Fruit fly (Drosophila melanogaster): Measurements from ENCODE around the gene Sfp24F.

Sfp24F gene

DNA sequence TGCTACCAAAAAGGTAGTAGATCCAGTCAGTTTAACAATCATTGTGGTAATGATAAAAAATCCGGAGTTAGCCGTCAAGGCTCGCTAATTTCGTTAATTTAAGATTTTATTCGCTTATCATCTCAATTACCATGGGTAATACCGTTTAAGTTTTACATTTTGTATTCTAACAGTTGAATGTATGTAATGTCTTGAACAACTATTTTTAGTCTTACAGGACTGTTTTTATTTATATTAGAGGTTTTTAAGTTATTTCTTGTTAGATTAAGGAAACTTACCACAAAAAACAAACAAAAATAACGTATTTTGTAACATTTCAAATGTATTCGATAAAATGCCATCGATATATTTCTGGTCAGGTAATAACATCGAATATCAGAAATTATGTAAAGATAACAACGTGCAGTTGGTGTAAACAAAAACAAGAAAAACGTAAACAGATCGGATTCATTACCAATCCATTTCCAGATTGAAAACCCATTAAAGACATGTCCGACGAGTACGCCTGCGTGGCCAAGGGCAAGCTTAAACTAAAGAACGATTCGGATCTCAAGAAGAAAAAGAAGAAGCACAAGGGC, at the start of gene Sfp24F, which contains the start of gene CG15432:
TSS of gene Sfp24F (minus strand) at position 51 of the 578 bp plus-strand sequence.
TSS of gene CG15432 (plus strand) at position 311 of the 578 bp plus-strand sequence.
- TF ChIP-seq insv (optimal IDR thresholded peaks at IDR 0.05), result no peak
- TF ChIP-seq Sin3A (optimal IDR thresholded peaks at IDR 0.05), result no peak
- TF ChIP-seq psq (optimal IDR thresholded peaks at IDR 0.05), result no peak
- no peak for TF ChIP-seq h (optimal IDR thresholded peaks at IDR 0.05)
- no peak for TF ChIP-seq ttk (optimal IDR thresholded peaks at IDR 0.05)
- TF ChIP-seq Myc (optimal IDR thresholded peaks at IDR 0.05), result no peak

DNA sequence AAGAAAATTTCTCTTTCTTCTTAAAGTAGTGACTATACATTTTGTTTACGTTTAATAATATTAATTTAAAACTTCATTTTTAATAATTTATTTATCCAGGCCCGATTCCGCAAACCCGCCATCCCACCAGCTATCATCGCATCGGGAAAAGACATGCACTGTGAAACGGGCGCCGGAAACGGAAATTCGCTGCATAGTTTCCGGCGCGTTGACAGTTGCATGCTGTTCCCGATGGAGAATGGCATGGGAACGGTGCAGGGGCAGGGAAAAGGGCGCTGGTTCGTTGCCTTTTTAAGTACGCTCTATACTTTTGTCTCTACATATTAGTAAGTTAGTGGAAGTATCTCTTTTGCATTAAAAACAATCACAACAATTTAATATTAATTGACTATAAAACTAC, 36.1 kb upstream of the Sfp24F start:
- TF ChIP-seq Sin3A (optimal IDR thresholded peaks at IDR 0.05), result no peak
- no peak for TF ChIP-seq h (optimal IDR thresholded peaks at IDR 0.05)
- TF ChIP-seq psq (optimal IDR thresholded peaks at IDR 0.05), result no peak
- no peak for TF ChIP-seq Myc (optimal IDR thresholded peaks at IDR 0.05)
- no peak for TF ChIP-seq insv (optimal IDR thresholded peaks at IDR 0.05)
- TF ChIP-seq ttk (optimal IDR thresholded peaks at IDR 0.05), result no peak

DNA sequence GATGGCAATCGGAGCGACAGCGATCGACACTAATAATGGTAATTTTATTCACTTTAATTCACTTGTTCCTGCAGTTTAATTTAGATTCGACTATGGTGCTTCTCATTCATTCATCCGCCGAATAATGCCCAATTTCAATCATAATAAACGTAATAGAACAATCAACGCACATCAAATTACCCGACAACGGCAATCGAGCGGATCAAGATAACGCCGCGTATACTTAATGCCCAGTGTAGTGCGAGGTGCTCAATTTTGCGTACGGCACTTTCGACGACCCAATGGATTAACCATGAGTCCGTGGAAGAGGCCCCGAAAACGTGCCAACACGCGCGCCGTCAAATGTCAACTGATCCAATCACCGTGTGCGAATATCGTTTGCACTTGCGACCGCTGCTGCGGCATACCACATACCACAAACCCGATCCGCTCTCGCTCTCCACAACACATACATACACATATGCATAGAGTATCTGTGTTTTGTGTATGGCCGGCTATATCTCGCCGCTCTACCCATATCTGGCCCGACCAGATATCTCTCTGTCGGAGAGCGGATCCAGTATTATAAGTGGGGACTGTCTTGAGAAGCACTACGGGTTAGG, 34.9 kb upstream of the Sfp24F start, which contains the start of gene ine:
TSS of gene ine (minus strand) at position 351 of the 602 bp plus-strand sequence.
- TF ChIP-seq psq (optimal IDR thresholded peaks at IDR 0.05), result no peak
- TF ChIP-seq Myc (optimal IDR thresholded peaks at IDR 0.05), result no peak
- TF ChIP-seq ttk (optimal IDR thresholded peaks at IDR 0.05), result no peak
- TF ChIP-seq h (optimal IDR thresholded peaks at IDR 0.05), result no peak
- no peak for TF ChIP-seq Sin3A (optimal IDR thresholded peaks at IDR 0.05)
- no peak for TF ChIP-seq insv (optimal IDR thresholded peaks at IDR 0.05)

DNA sequence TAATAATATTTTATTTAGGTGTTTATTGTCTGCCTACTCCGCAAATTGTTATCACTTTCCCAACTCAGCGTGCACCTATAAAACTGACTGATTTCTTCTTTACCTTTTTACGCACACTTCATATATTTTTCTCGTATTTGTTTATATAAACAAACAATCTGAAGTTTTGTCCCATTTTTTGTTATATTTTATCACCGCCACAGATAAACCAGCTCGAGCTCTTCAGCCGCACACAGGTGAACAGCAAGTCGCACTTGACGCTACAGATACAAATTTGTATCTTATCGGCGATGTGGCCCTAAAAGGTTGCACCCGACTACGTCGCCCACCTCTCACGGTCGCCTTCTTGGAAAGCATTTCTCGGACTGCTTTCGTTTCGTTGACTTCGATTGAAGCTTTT, 33.6 kb upstream of the Sfp24F start:
- no peak for TF ChIP-seq Myc (optimal IDR thresholded peaks at IDR 0.05)
- TF ChIP-seq ttk (optimal IDR thresholded peaks at IDR 0.05), result no peak
- TF ChIP-seq h (optimal IDR thresholded peaks at IDR 0.05), result no peak
- TF ChIP-seq insv (optimal IDR thresholded peaks at IDR 0.05), result no peak
- TF ChIP-seq Sin3A (optimal IDR thresholded peaks at IDR 0.05), result no peak
- TF ChIP-seq psq (optimal IDR thresholded peaks at IDR 0.05), result no peak

DNA sequence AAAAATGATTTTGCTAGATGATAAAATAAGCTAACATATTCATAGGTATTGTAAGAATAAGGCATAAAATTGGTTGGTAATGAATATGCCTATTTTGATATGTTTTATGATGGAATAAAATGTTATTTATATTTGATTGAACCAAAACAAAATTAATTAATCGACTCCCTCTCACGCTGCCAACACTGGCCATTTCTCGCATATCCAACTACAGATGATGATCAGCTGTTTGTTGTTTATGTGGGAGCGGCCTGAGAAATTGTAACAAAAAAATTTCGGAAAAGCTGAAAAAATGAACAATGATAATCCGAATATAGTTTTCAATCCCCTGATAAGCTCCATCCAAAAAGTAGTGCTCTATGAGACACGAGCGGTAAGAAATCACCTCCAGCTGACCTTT, 23.1 kb upstream of the Sfp24F start, which contains the start of gene FIG4:
TSS of gene FIG4 (plus strand) at position 229 of the 400 bp plus-strand sequence.
- TF ChIP-seq Myc (optimal IDR thresholded peaks at IDR 0.05) (no peak), h (optimal IDR thresholded peaks at IDR 0.05) (no peak), ttk (optimal IDR thresholded peaks at IDR 0.05) (no peak), insv (optimal IDR thresholded peaks at IDR 0.05) (no peak), Sin3A (optimal IDR thresholded peaks at IDR 0.05) (no peak), psq (optimal IDR thresholded peaks at IDR 0.05) (no peak)

DNA sequence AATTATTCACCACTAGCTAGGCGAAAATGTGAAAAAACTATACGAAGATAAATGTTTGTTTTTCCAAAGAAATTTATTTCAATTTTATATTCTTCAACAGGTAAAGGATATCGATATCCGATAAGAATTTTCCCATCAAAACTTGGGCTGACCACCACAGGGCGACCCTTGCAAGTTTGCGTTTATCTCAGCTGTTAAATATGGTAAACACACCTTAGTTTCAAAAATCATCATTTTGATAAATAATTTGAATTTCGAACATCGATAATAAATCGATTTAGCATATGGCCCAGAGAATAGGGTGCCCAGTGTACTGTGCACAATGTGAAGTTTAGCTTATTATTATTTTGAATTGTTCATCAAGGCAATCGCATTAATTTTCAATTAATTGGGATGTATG, 21.5 kb upstream of the Sfp24F start, which contains the start of the genes CG15443 and Paris:
TSS of gene CG15443 (minus strand) at position 125 of the 400 bp plus-strand sequence.
TSS of gene Paris (plus strand) at position 289 of the 400 bp plus-strand sequence.
- TF ChIP-seq h (optimal IDR thresholded peaks at IDR 0.05) (no peak), Sin3A (optimal IDR thresholded peaks at IDR 0.05) (no peak), ttk (optimal IDR thresholded peaks at IDR 0.05) (no peak), Myc (optimal IDR thresholded peaks at IDR 0.05) (no peak), psq (optimal IDR thresholded peaks at IDR 0.05) (no peak), insv (optimal IDR thresholded peaks at IDR 0.05) (no peak)

DNA sequence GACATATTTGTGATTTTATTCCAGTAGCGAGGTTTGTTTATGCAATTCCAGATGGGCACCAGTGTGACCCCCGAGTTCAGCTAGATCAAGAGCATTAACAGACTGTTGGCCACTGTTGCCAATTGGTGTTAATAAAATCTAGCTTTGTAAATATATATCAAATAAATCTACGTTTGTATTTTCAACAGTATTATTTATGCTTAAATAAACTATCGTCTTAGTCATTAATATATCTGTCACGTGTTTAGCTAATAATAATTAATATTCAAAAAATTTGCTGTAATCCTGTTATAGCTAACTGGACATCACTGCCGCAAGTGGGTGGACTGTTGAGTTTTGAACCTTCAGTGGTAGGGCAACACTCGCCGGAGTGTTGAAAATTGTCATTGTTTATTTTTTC, 17.7 kb upstream of the Sfp24F start, which contains the start of the genes mRpL27 and CG15435:
TSS of gene mRpL27 (minus strand) at position 96 of the 400 bp plus-strand sequence.
TSS of gene CG15435 (plus strand) at position 187 of the 400 bp plus-strand sequence.
- TF ChIP-seq psq (optimal IDR thresholded peaks at IDR 0.05) (no peak), h (optimal IDR thresholded peaks at IDR 0.05) (no peak), insv (optimal IDR thresholded peaks at IDR 0.05) (no peak), ttk (optimal IDR thresholded peaks at IDR 0.05) (no peak), Myc (optimal IDR thresholded peaks at IDR 0.05) (no peak), Sin3A (optimal IDR thresholded peaks at IDR 0.05) (no peak)

DNA sequence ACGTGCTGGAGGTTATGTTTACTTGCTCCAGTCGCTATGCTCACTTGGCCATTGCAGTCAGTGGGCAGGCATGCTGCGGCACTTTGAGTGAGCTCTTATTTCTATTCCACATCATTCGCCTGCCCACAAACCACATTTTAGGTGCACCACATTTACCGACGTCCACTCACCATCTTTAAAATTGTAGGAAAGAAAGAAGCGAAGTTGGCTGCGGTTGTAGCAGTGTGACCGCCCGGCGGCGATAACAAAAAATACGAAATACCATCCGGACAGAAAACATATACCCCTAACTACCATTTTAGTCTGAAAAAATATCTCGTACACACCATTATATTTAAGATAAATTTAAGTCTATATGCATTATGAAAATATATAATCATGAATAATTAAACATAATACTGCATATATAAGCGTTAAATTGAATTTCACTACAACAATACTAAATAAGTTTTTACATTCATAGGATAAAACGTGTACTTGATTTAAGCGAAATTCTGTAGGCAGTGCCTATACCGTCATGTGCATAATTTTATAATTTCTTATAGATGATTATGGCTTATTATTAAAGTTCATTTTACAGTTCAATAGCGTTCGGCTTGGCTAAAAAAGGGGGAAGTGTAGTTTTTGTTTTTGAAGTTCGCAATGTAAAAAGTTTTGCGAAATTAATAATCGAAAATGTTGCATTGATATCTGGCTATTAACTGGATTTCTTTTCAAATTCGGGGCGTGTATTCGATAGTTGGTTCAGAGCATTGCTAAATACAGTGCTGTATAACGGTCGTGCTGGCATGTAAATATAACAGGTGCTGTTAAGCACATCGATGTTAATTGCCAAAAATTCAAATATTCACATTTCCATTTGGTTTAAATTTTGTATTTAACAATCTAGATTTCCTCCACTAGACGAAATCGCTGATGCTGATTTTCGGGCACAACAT, 16.5 kb upstream of the Sfp24F start, which contains the start of gene RpL27A:
TSS of gene RpL27A (minus strand) at position 246 of the 938 bp plus-strand sequence.
- TF ChIP-seq Myc (optimal IDR thresholded peaks at IDR 0.05) (no peak), h (optimal IDR thresholded peaks at IDR 0.05) (no peak), insv (optimal IDR thresholded peaks at IDR 0.05) (no peak), psq (optimal IDR thresholded peaks at IDR 0.05) (no peak), ttk (optimal IDR thresholded peaks at IDR 0.05) (no peak), Sin3A (optimal IDR thresholded peaks at IDR 0.05) (no peak)

DNA sequence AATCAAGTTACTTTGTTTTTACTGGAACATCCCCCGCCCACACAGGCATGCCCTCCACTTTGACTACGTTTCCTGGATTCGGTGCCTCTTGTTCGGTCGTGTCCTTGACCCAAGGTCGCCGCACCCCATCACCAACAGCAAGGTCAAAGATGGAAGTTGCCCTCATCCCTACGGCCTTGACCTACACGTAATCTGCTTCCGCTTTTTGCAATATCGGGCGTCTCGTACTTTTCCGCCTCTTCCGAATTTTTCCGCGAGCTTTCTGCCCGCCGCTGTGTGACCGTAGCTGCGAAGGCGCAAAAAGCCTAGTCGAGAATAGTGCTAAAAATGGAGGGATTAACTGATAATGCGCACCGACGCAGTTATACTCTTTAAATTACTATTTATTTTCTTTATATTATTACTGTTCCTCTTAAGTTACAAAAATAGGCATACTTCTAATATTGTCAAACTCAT, 14.7 kb upstream of the Sfp24F start, which contains the start of gene Gs1l:
TSS of gene Gs1l (minus strand) at position 269 of the 456 bp plus-strand sequence.
- no peak for TF ChIP-seq psq (optimal IDR thresholded peaks at IDR 0.05)

DNA sequence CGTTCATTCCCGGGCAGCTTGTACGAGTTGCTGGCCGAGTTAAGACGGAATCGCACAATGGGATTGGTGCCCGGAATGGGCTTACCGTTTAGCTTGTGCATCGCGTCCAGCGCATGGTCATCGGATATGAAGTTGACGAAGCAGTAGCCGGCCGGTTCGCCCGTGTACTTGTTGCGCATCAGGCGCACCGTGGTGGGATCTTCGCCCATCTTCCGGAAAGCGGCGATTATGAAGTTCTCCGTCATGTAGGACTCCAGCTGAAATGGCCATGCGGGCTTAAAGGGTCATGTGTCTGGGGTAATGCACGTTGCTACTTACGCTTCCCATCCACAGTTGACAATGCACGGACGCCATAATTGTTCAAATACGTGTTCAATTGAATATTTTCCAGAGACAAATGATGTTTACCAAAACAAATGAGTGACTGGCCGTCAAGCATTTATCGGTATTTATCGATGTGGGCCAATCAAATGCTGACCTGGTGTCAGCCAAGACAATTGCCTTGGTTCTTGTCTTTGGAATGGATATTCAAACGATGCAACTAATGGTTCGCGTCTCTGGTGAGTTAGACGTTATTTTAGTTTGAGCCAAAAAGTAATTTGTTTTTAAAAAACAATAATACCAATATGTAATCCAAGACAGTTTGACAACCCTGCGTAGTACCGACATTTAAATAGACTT, 12.3 kb upstream of the Sfp24F start, which contains the start of the genes Secp43 and ND-B8:
TSS of gene Secp43 (minus strand) at position 445 of the 681 bp plus-strand sequence.
TSS of gene ND-B8 (plus strand) at position 618 of the 681 bp plus-strand sequence.
- TF ChIP-seq insv (optimal IDR thresholded peaks at IDR 0.05), result no peak
- no peak for TF ChIP-seq ttk (optimal IDR thresholded peaks at IDR 0.05)
- no peak for TF ChIP-seq psq (optimal IDR thresholded peaks at IDR 0.05)
- TF ChIP-seq Myc (optimal IDR thresholded peaks at IDR 0.05), result no peak
- TF ChIP-seq h (optimal IDR thresholded peaks at IDR 0.05), result no peak
- TF ChIP-seq Sin3A (optimal IDR thresholded peaks at IDR 0.05), result no peak

DNA sequence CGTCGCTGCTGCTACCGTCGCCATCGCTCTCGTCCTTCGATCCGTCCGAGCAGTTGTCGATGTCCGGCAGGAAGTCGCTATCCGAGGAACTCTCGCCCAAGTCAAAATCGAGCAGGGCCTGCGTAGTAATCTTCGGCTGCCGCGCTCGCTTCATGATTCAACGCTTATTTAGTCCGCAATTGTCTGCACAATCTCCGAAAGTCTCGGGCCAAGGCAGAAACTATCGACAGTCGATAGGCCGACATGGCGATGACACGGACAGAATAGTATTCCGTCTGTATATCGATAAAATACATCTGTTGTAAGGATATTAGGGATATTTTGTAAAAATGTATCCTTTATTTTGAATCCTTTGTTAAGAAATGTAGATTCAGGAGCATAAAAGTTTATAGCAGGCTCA, 10.9 kb upstream of the Sfp24F start, which contains the start of gene CG15439:
TSS of gene CG15439 (minus strand) at position 241 of the 400 bp plus-strand sequence.
- TF ChIP-seq insv (optimal IDR thresholded peaks at IDR 0.05) (no peak), Sin3A (optimal IDR thresholded peaks at IDR 0.05) (no peak), ttk (optimal IDR thresholded peaks at IDR 0.05) (no peak), psq (optimal IDR thresholded peaks at IDR 0.05) (no peak), Myc (optimal IDR thresholded peaks at IDR 0.05) (no peak), h (optimal IDR thresholded peaks at IDR 0.05) (no peak)
